Fruit fly (Drosophila melanogaster) whole organism, adult: Measurements from ENCODE around the gene lace.

Experiments
- CG11617 ChIP-seq: fragments of 200-800 bp; sonication (Bioruptor generic); optimal IDR thresholded peaks from 2 replicates; lab custom pipeline; 2017; ENCODE audit warnings: mild to moderate bottlenecking, missing biosample characterization, missing genetic modification reagents, missing genetic modification characterization
- CG14711 ChIP-seq: fragments of 200-800 bp; sonication (Bioruptor generic); optimal IDR thresholded peaks from 2 replicates; lab custom pipeline; 2018; ENCODE audit warnings: missing biosample characterization, mild to moderate bottlenecking, missing genetic modification characterization, moderate library complexity
- CG1620 ChIP-seq: fragments of 200-800 bp; sonication (Bioruptor generic); optimal IDR thresholded peaks from 2 replicates; lab custom pipeline; 2016; ENCODE audit warnings: missing biosample characterization, missing genetic modification characterization
- CG5204 ChIP-seq: fragments of 200-800 bp; sonication (Bioruptor generic); optimal IDR thresholded peaks from 2 replicates; lab custom pipeline; 2016; ENCODE audit warnings: missing biosample characterization, missing genetic modification characterization
- CG7045 ChIP-seq: fragments of 200-800 bp; sonication (Bioruptor generic); optimal IDR thresholded peaks from 2 replicates; lab custom pipeline; 2017; ENCODE audit warnings: missing biosample characterization, mild to moderate bottlenecking, missing genetic modification characterization
- bab1 ChIP-seq: fragments of 200-800 bp; sonication (Bioruptor generic); optimal IDR thresholded peaks from 3 replicates; lab custom pipeline; 2019; ENCODE audit warnings: missing biosample characterization, mild to moderate bottlenecking, missing genetic modification characterization, moderate library complexity
- cic ChIP-seq: fragments of 200-800 bp; sonication (Bioruptor generic); optimal IDR thresholded peaks from 2 replicates; lab custom pipeline; 2017; ENCODE audit warnings: missing biosample characterization, mild to moderate bottlenecking, missing genetic modification characterization, moderate library complexity
- cnc ChIP-seq, 2 experiments: fragments of >200 bp; optimal IDR thresholded peaks; 2 replicates each; lab custom pipeline; 2017
- tj ChIP-seq: fragments of 200-800 bp; sonication (Bioruptor generic); optimal IDR thresholded peaks from 3 replicates; lab custom pipeline; 2017; ENCODE audit warnings: missing biosample characterization, mild to moderate bottlenecking, missing genetic modification characterization, moderate library complexity

DNA sequence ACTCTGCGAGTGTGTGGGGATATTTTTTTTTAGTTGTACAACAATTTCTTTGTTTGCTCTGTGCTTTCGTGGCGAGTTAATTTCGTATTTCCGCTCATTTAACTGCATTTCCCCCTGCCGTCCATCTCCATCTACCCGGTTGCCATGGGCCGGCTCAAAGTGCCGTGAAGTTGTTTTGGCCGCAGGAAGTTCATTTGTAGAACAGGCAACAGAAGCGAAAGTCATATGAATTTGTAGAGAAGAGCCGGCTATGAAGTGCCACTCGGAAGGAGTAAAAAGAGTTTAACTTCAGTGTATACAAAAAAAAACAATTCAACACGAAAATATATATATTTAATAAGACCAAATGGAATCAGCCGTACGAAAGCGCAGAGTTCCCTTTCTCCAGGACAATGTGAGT is 48.3 kb downstream of the lace start, which contains the start of gene Skadu:
- TF ChIP-seq bab1 (GFP tag; lab: Kevin White, UChicago), result no peak
- TF ChIP-seq CG5204 (GFP tag; lab: Kevin White, UChicago), result no peak
- TF ChIP-seq CG7045 (GFP tag; lab: Kevin White, UChicago), result no peak
- no peak for TF ChIP-seq cic (GFP tag; lab: Kevin White, UChicago)
- no peak for TF ChIP-seq tj (GFP tag; lab: Kevin White, UChicago)
- no peak for TF ChIP-seq CG14711 (tag; lab: Kevin White, UChicago)
- no peak for TF ChIP-seq CG1620 (GFP tag; lab: Kevin White, UChicago)
- TF ChIP-seq cnc (optimal IDR thresholded peaks at IDR 0.05; lab: Kevin White, UChicago), result no peak
- no peak for TF ChIP-seq CG11617 (GFP tag; lab: Kevin White, UChicago)
